Worm (Caenorhabditis elegans): ENCODE measurements around the gene asm-3.
A peak's percentile ranks its signal among the peaks of the same experiment; 100 is the strongest.

Gene asm-3

DNA sequence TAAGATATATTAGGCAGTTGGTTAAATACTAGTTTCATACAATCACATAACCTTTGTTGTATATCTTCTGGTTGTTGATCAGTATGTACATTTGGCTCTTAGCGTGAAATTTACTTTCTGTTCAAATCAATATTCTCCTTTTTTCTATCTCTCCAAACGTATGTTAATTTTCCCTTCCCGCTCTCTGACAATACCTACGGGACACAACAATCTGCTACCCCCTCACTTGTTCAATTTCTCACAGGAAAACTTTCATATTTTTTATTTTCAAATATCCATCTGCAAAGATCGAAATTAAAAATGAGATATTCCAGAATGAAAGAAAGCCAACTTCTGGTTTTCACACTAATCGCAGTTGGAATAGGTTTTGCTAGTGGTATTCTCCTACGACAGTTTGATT, 8.2 kb upstream of the asm-3 start, which contains the start of gene glt-7:
glt-7 (plus strand) TSS at position 301 of the 400 bp plus-strand sequence.
- TF ChIP-seq ceh-83 (GFP tag; optimal IDR thresholded peaks at IDR 0.05), result no peak
- no peak for TF ChIP-seq nhr-12 (tag; optimal IDR thresholded peaks at IDR 0.05)
- TF ChIP-seq ces-1 (GFP tag; optimal IDR thresholded peaks at IDR 0.05), result no peak
- TF ChIP-seq elt-3 (tag; optimal IDR thresholded peaks at IDR 0.05), result no peak
- no peak for TF ChIP-seq elt-1 (tag; optimal IDR thresholded peaks at IDR 0.05; ENCODE audit: borderline replicate concordance, insufficient read depth)
- no peak for TF ChIP-seq drap-1 (GFP tag; optimal IDR thresholded peaks at IDR 0.05)
- no peak for TF ChIP-seq unc-62 (GFP tag; optimal IDR thresholded peaks at IDR 0.05)

DNA sequence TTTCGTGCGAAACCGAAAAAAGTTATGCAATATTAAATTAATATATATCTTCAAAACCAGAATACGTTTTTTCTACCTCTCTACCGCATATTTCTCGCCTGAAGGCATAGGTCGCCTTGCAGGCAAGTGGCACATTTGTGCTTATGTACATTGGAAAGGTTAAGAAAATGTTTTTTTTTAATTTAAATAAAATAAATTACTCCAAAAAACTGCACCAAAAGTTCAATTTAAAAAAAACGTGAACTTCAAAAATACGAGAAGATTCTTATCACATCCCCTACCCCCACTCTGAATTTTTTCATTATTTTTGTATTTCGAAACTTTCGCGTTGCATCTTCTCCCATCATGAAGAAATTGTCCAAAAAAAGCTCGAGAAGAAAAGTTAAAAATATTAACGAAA, 743 bp upstream of the asm-3 start, which contains the start of gene W03G1.2:
W03G1.2 (plus strand) TSS at position 301 of the 400 bp plus-strand sequence.
- TF ChIP-seq ham-2 (GFP tag; optimal IDR thresholded peaks at IDR 0.05) (no peak), elt-3 (tag; optimal IDR thresholded peaks at IDR 0.05) (no peak), blmp-1 (tag; optimal IDR thresholded peaks at IDR 0.05) (no peak), ceh-39 (tag; optimal IDR thresholded peaks at IDR 0.05) (no peak), cnd-1 (tag; optimal IDR thresholded peaks at IDR 0.05) (no peak), ceh-83 (GFP tag; optimal IDR thresholded peaks at IDR 0.05) (no peak), lsy-2 (tag; optimal IDR thresholded peaks at IDR 0.05) (no peak), unc-39 (tag; optimal IDR thresholded peaks at IDR 0.05) (no peak)

ce11 chrIV:522566-522965, 1.0 kb downstream of the asm-3 start:
- TF ChIP-seq ceh-83 (GFP tag; optimal IDR thresholded peaks at IDR 0.05) (no peak), ham-2 (GFP tag; optimal IDR thresholded peaks at IDR 0.05) (no peak)

- TF ChIP-seq unc-120 (tag; optimal IDR thresholded peaks at IDR 0.05; ENCODE audit: poor library complexity, severe bottlenecking), result no peak
- no peak for TF ChIP-seq elt-1 (tag; optimal IDR thresholded peaks at IDR 0.05; ENCODE audit: borderline replicate concordance, insufficient read depth)
- no peak for TF ChIP-seq nhr-2 (tag; optimal IDR thresholded peaks at IDR 0.05)
- peak; percentile 67 for TF ChIP-seq lin-13 (tag; optimal IDR thresholded peaks at IDR 0.05)
- TF ChIP-seq M03D4.4 (tag; optimal IDR thresholded peaks at IDR 0.05), result no peak
- TF ChIP-seq ces-1 (GFP tag; optimal IDR thresholded peaks at IDR 0.05), result peak; percentile 92
- no peak for TF ChIP-seq blmp-1 (tag; optimal IDR thresholded peaks at IDR 0.05)
- TF ChIP-seq ceh-43 (GFP tag; optimal IDR thresholded peaks at IDR 0.05), result no peak
- TF ChIP-seq ceh-39 (tag; optimal IDR thresholded peaks at IDR 0.05), result peak; percentile 17
- no peak for TF ChIP-seq nhr-237 (tag; optimal IDR thresholded peaks at IDR 0.05)
- peak; percentile 56 for TF ChIP-seq mep-1 (tag; optimal IDR thresholded peaks at IDR 0.05)
- TF ChIP-seq sptf-1 (tag; optimal IDR thresholded peaks at IDR 0.05), result no peak
- no peak for TF ChIP-seq lin-32 (GFP tag; optimal IDR thresholded peaks at IDR 0.05)
- no peak for TF ChIP-seq unc-39 (tag; optimal IDR thresholded peaks at IDR 0.05)
- no peak for TF ChIP-seq snpc-4 (tag; optimal IDR thresholded peaks at IDR 0.05)
- TF ChIP-seq mab-5 (tag; optimal IDR thresholded peaks at IDR 0.05), result peak; percentile 24
- TF ChIP-seq sem-2 (GFP tag; optimal IDR thresholded peaks at IDR 0.05), result no peak
- TF ChIP-seq drap-1 (GFP tag; optimal IDR thresholded peaks at IDR 0.05), result no peak
- peak; percentile 47 for TF ChIP-seq lsy-2 (tag; optimal IDR thresholded peaks at IDR 0.05)
- TF ChIP-seq ceh-83 (GFP tag; optimal IDR thresholded peaks at IDR 0.05), result no peak
- TF ChIP-seq nhr-12 (tag; optimal IDR thresholded peaks at IDR 0.05), result no peak
- TF ChIP-seq unc-62 (GFP tag; optimal IDR thresholded peaks at IDR 0.05), result no peak
- no peak for TF ChIP-seq nhr-28 (tag; optimal IDR thresholded peaks at IDR 0.05)
- TF ChIP-seq elt-3 (tag; optimal IDR thresholded peaks at IDR 0.05), result no peak
- TF ChIP-seq cnd-1 (tag; optimal IDR thresholded peaks at IDR 0.05), result no peak
- no peak for TF ChIP-seq tbx-8 (GFP tag; optimal IDR thresholded peaks at IDR 0.05)
- TF ChIP-seq hlh-1 (tag; optimal IDR thresholded peaks at IDR 0.05), result no peak
- no peak for TF ChIP-seq bed-3 (GFP tag; optimal IDR thresholded peaks at IDR 0.05)
- peak; percentile 49 for TF ChIP-seq pha-4 (tag; optimal IDR thresholded peaks at IDR 0.05)
- TF ChIP-seq flh-1 (GFP tag; optimal IDR thresholded peaks at IDR 0.05), result no peak
- no peak for TF ChIP-seq nhr-76 (tag; optimal IDR thresholded peaks at IDR 0.05)
- no peak for TF ChIP-seq mls-2 (tag; optimal IDR thresholded peaks at IDR 0.05)
- no peak for TF ChIP-seq zip-8 (tag; optimal IDR thresholded peaks at IDR 0.05)
- TF ChIP-seq ham-2 (GFP tag; optimal IDR thresholded peaks at IDR 0.05), result no peak
- TF ChIP-seq ztf-11 (tag; optimal IDR thresholded peaks at IDR 0.05), result no peak
Observed at ce11 chrIV:519409-519808, 4.2 kb downstream of the asm-3 start, which contains the start of gene pig-1. pig-1 (minus strand) TSS chrIV:519457.

Data from whole organism, mixed stage, embryonic.